Fruit fly (Drosophila melanogaster) whole organism, embryonic: ENCODE results near the gene rols.
A peak's percentile ranks its signal among the peaks of the same experiment; 100 is the strongest.

Experiments used
- CG11504 ChIP-seq: fragments of 200-800 bp; sonication (Bioruptor generic); optimal IDR thresholded peaks from 3 replicates; lab custom pipeline; 2019; ENCODE audit warnings: missing biosample characterization, mild to moderate bottlenecking, missing genetic modification characterization, moderate library complexity
- CG12744 ChIP-seq: fragments of 200-800 bp; sonication (Bioruptor generic); optimal IDR thresholded peaks from 2 replicates; lab custom pipeline; 2016; ENCODE audit warnings: missing biosample characterization, missing genetic modification characterization
- CG13296 ChIP-seq: fragments of 200-800 bp; sonication (Bioruptor generic); optimal IDR thresholded peaks from 3 replicates; lab custom pipeline; 2018; ENCODE audit warnings: missing biosample characterization, mild to moderate bottlenecking, missing genetic modification characterization
- CG13894 ChIP-seq: fragments of 200-800 bp; sonication (Bioruptor generic); optimal IDR thresholded peaks from 3 replicates; lab custom pipeline; 2018; ENCODE audit warnings: missing biosample characterization, mild to moderate bottlenecking, missing genetic modification characterization, moderate library complexity
- CG14014 ChIP-seq: fragments of 200-800 bp; sonication (Bioruptor generic); IDR thresholded peaks from 2 replicates; pipeline ENCODE4 v1.3.6; 2022; ENCODE audit warnings: missing biosample characterization, missing genetic modification characterization
- CG14965 ChIP-seq: fragments of 200-800 bp; sonication (Bioruptor generic); optimal IDR thresholded peaks from 2 replicates; lab custom pipeline; 2016; ENCODE audit warnings: missing biosample characterization, missing genetic modification characterization, borderline replicate concordance
- CG18262 ChIP-seq: fragments of 200-800 bp; optimal IDR thresholded peaks from 3 replicates; lab custom pipeline; 2019; ENCODE audit warnings: missing biosample characterization, mild to moderate bottlenecking, missing genetic modification characterization, moderate library complexity
- CG18476 ChIP-seq: fragments of 200-800 bp; sonication (Bioruptor generic); optimal IDR thresholded peaks from 2 replicates; lab custom pipeline; 2016; ENCODE audit warnings: missing biosample characterization, mild to moderate bottlenecking, missing genetic modification characterization
- CG2199 ChIP-seq: fragments of 200-800 bp; sonication (Bioruptor generic); IDR thresholded peaks from 3 replicates; pipeline ENCODE4 v1.3.6; 2022; ENCODE audit warnings: missing biosample characterization, missing genetic modification characterization
- CG2678 ChIP-seq: fragments of 200-800 bp; sonication (Bioruptor generic); optimal IDR thresholded peaks from 3 replicates; lab custom pipeline; 2019; ENCODE audit warnings: missing biosample characterization, mild to moderate bottlenecking, missing genetic modification characterization, moderate library complexity
- CG30020 ChIP-seq: fragments of 200-800 bp; optimal IDR thresholded peaks from 2 replicates; lab custom pipeline; 2019; ENCODE audit warnings: missing biosample characterization, mild to moderate bottlenecking, missing genetic modification characterization, moderate library complexity
- CG31441 ChIP-seq: fragments of 200-800 bp; sonication (Bioruptor generic); IDR thresholded peaks from 2 replicates; pipeline ENCODE4 v1.3.6; 2022; ENCODE audit warnings: missing biosample characterization, missing genetic modification characterization
- CG3163 ChIP-seq: fragments of 200-800 bp; sonication (Bioruptor generic); optimal IDR thresholded peaks from 3 replicates; lab custom pipeline; 2016; ENCODE audit warnings: missing biosample characterization, missing genetic modification characterization
- CG33213 ChIP-seq: fragments of 200-800 bp; sonication (Bioruptor generic); optimal IDR thresholded peaks from 3 replicates; lab custom pipeline; 2016; ENCODE audit warnings: missing biosample characterization, missing genetic modification characterization
- CG3838 ChIP-seq: fragments of 200-800 bp; sonication (Bioruptor generic); optimal IDR thresholded peaks from 3 replicates; lab custom pipeline; 2016; ENCODE audit warnings: missing biosample characterization, missing genetic modification characterization
- CG4328 ChIP-seq: fragments of 200-800 bp; sonication (Bioruptor generic); optimal IDR thresholded peaks from 3 replicates; lab custom pipeline; 2017; ENCODE audit warnings: missing biosample characterization, missing genetic modification reagents, missing genetic modification characterization
- CG6791 ChIP-seq: fragments of 200-800 bp; sonication (Bioruptor generic); IDR thresholded peaks from 3 replicates; pipeline ENCODE4 v1.3.6; 2022; ENCODE audit warnings: missing biosample characterization, missing genetic modification characterization; ENCODE audit not compliant: partially characterized antibody
- CG7357 ChIP-seq: fragments of 200-800 bp; sonication (Bioruptor generic); IDR thresholded peaks from 3 replicates; pipeline ENCODE4 v1.3.6; 2022; ENCODE audit warnings: missing biosample characterization, missing genetic modification characterization
- CG7372 ChIP-seq: fragments of 200-800 bp; sonication (Bioruptor generic); IDR thresholded peaks from 2 replicates; pipeline ENCODE4 v1.3.6; 2022; ENCODE audit warnings: missing biosample characterization, missing genetic modification characterization
- CG7987 ChIP-seq: fragments of 200-800 bp; sonication (Bioruptor generic); optimal IDR thresholded peaks from 2 replicates; lab custom pipeline; 2018; ENCODE audit warnings: missing biosample characterization, mild to moderate bottlenecking, missing genetic modification characterization, moderate library complexity
- D19A ChIP-seq: fragments of 200-800 bp; optimal IDR thresholded peaks from 3 replicates; lab custom pipeline; 2019; ENCODE audit warnings: missing biosample characterization, mild to moderate bottlenecking, missing genetic modification characterization, moderate library complexity
- Dbx ChIP-seq: fragments of 200-800 bp; sonication (Bioruptor generic); IDR thresholded peaks from 3 replicates; pipeline ENCODE4 v1.3.6; 2022; ENCODE audit warnings: missing biosample characterization, missing genetic modification characterization
- Dek ChIP-seq: fragments of 200-800 bp; sonication (Bioruptor generic); optimal IDR thresholded peaks from 3 replicates; lab custom pipeline; 2019; ENCODE audit warnings: missing biosample characterization, mild to moderate bottlenecking, missing genetic modification characterization, moderate library complexity
- Dfd ChIP-seq, 2 experiments: fragments of >200 bp; optimal IDR thresholded peaks; 2 replicates each; lab custom pipeline; 2017; ENCODE audit warnings: missing biosample characterization in 2 of 2, missing genetic modification characterization in 2 of 2
- E2f2 ChIP-seq: fragments of 200-800 bp; sonication (Bioruptor generic); IDR thresholded peaks from 2 replicates; pipeline ENCODE4 v1.3.6; 2022; ENCODE audit warnings: missing biosample characterization, missing genetic modification characterization
- Ets65A ChIP-seq: fragments of 200-800 bp; sonication (Bioruptor generic); peaks from one replicate; lab custom pipeline; 2016; ENCODE audit warnings: missing biosample characterization, missing genetic modification characterization
- NC2β ChIP-seq: fragments of 200-800 bp; sonication (Bioruptor generic); optimal IDR thresholded peaks from 2 replicates; lab custom pipeline; 2016; ENCODE audit warnings: missing biosample characterization, missing genetic modification characterization
- Sox100B ChIP-seq: fragments of 200-800 bp; sonication (Bioruptor generic); optimal IDR thresholded peaks from 3 replicates; lab custom pipeline; 2018; ENCODE audit warnings: missing biosample characterization, mild to moderate bottlenecking, missing genetic modification characterization
- amos ChIP-seq: fragments of 200-800 bp; sonication (Bioruptor generic); IDR thresholded peaks from 2 replicates; pipeline ENCODE4 v1.3.6; 2022; ENCODE audit warnings: missing biosample characterization, missing genetic modification characterization; ENCODE audit not compliant: partially characterized antibody
- bigmax ChIP-seq: fragments of 200-800 bp; sonication (Bioruptor generic); optimal IDR thresholded peaks from 2 replicates; lab custom pipeline; 2018; ENCODE audit warnings: missing biosample characterization, mild to moderate bottlenecking, missing genetic modification characterization
- btn ChIP-seq: fragments of 200-800 bp; sonication (Bioruptor generic); optimal IDR thresholded peaks from 2 replicates; lab custom pipeline; 2016; ENCODE audit warnings: missing biosample characterization, missing genetic modification characterization
- crc ChIP-seq: fragments of 200-800 bp; sonication (Bioruptor generic); optimal IDR thresholded peaks from 2 replicates; lab custom pipeline; 2016; ENCODE audit warnings: missing biosample characterization, missing genetic modification characterization
- da ChIP-seq: fragments of 200-800 bp; sonication (Bioruptor generic); optimal IDR thresholded peaks from 2 replicates; lab custom pipeline; 2016; ENCODE audit warnings: missing biosample characterization, missing genetic modification characterization
- dysf ChIP-seq: fragments of 200-800 bp; sonication (Bioruptor generic); IDR thresholded peaks from 3 replicates; pipeline ENCODE4 v1.3.6; 2022; ENCODE audit warnings: missing biosample characterization, missing genetic modification characterization
- emc ChIP-seq: fragments of 200-800 bp; sonication (Bioruptor generic); optimal IDR thresholded peaks from 2 replicates; lab custom pipeline; 2016; ENCODE audit warnings: missing biosample characterization, missing genetic modification characterization
- ewg ChIP-seq: fragments of 200-800 bp; sonication (Bioruptor generic); optimal IDR thresholded peaks from 3 replicates; lab custom pipeline; 2017; ENCODE audit warnings: mild to moderate bottlenecking, missing biosample characterization, missing genetic modification reagents, missing genetic modification characterization
- exex ChIP-seq: fragments of 200-800 bp; sonication (Bioruptor generic); optimal IDR thresholded peaks from 4 replicates; lab custom pipeline; 2018; ENCODE audit warnings: missing biosample characterization, mild to moderate bottlenecking, missing genetic modification characterization, moderate library complexity
- gt ChIP-seq: fragments of 200-800 bp; sonication (Bioruptor generic); IDR thresholded peaks from 2 replicates; pipeline ENCODE4 v1.3.6; 2022; ENCODE audit warnings: missing biosample characterization, missing genetic modification characterization
- lov ChIP-seq, 2 experiments: fragments of 200-800 bp in 1 of 2; fragments of >200 bp in 1 of 2; sonication (Bioruptor generic) in 1 of 2; IDR thresholded peaks in 1 of 2; optimal IDR thresholded peaks in 1 of 2; 2 replicates in 1 of 2; 3 replicates in 1 of 2; pipeline versions ENCODE4 v1.3.6 to Lab custom; 2017 to 2022; ENCODE audit warnings: missing biosample characterization in 1 of 2, missing genetic modification characterization in 1 of 2
- otp ChIP-seq: fragments of 200-800 bp; sonication (Bioruptor generic); IDR thresholded peaks from 3 replicates; pipeline ENCODE4, ENCODE4 v1.3.6; 2022; ENCODE audit warnings: missing biosample characterization, missing genetic modification characterization
- peb ChIP-seq: fragments of 200-800 bp; sonication (Bioruptor generic); IDR thresholded peaks from 2 replicates; pipeline ENCODE4 v1.3.6; 2022; ENCODE audit warnings: missing biosample characterization, missing genetic modification characterization
- sens ChIP-seq: fragments of 200-800 bp; sonication (Bioruptor generic); peaks from one replicate; lab custom pipeline; 2016; ENCODE audit warnings: missing biosample characterization, missing genetic modification characterization
- sens-2 ChIP-seq: fragments of 200-800 bp; sonication (Bioruptor generic); IDR thresholded peaks from 2 replicates; pipeline ENCODE4 v1.3.6; 2022; ENCODE audit warnings: missing biosample characterization, missing genetic modification characterization
- slp2 ChIP-seq: fragments of 200-800 bp; sonication (Bioruptor generic); optimal IDR thresholded peaks from 2 replicates; lab custom pipeline; 2016; ENCODE audit warnings: missing biosample characterization, missing genetic modification characterization
- sna ChIP-seq: fragments of 200-800 bp; sonication (Bioruptor generic); IDR thresholded peaks from 2 replicates; pipeline ENCODE4 v1.3.6; 2022; ENCODE audit warnings: missing biosample characterization, missing genetic modification characterization; ENCODE audit not compliant: partially characterized antibody
- sqz ChIP-seq: fragments of 200-800 bp; sonication (Bioruptor generic); optimal IDR thresholded peaks from 3 replicates; lab custom pipeline; 2018; ENCODE audit warnings: missing biosample characterization, mild to moderate bottlenecking, missing genetic modification characterization
- stc ChIP-seq: fragments of 200-800 bp; sonication (Bioruptor generic); IDR thresholded peaks from 2 replicates; pipeline ENCODE4 v1.3.6; 2022; ENCODE audit warnings: missing biosample characterization, missing genetic modification characterization
- tll ChIP-seq, 2 experiments: fragments of 200-800 bp in 1 of 2; fragments of >200 bp in 1 of 2; sonication (Bioruptor generic) in 1 of 2; optimal IDR thresholded peaks; 2 replicates each; lab custom pipeline; 2017 to 2019; ENCODE audit warnings: missing biosample characterization in 2 of 2, missing genetic modification characterization in 2 of 2, mild to moderate bottlenecking in 1 of 2, moderate library complexity in 1 of 2
- zfh1 ChIP-seq: fragments of 200-800 bp; sonication (Bioruptor generic); IDR thresholded peaks from 3 replicates; pipeline ENCODE4 v1.3.6; 2022; ENCODE audit warnings: missing biosample characterization, missing genetic modification characterization

rols gene

DNA sequence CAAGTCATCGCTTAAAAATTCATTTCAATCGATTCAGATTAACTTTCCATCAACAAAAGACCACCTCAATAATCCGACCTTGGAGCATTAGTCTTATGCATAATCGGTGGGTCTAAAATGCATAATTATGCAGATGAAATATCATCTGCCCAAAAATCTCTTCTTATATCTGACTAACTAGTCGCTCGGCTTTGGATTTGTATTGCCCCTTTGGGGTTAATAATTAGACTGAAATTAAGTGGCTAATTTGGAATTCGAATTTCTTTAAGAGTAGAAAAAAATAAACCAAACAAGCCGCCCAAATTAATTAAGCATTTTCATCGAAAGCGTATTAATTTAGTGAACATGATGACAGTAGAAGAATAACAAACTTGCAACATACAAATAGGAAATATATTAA lies 28.0 kb downstream of the rols start (continued):
- no peak for TF ChIP-seq Dek (tag; lab: Kevin White, UChicago)
- no peak for TF ChIP-seq Dbx
- TF ChIP-seq E2f2 (GFP tag; lab: Robert Waterston, UW), result no peak
- TF ChIP-seq Sox100B (GFP tag; lab: Kevin White, UChicago), result no peak

DNA sequence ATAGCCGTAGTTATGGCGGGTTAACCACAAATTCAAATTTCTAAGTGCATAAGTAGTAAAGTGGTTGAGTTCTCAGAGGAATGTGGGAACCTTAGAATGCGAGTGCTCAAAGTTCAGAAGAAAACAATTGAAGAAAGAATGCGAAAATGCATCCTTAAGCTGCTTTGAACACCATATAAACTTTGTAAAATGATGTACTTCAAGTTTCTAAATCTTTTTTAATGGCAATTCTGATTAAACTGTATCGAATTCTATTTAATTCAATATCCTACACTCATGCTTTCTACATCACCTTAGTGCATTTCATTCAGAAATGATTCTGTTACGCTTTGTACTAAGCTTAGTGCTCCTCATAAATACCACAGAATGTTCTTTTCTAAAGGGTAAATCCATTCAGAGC lies 32.4 kb downstream of the rols start, which contains the start of gene CG43993:
CG43993 (plus strand) TSS at position 301 of the 400 bp plus-strand sequence.
- no peak for TF ChIP-seq otp (GFP tag; lab: Robert Waterston, UW)
- TF ChIP-seq da (GFP tag; lab: Kevin White, UChicago), result no peak
- TF ChIP-seq CG7372 (GFP tag; lab: Robert Waterston, UW), result no peak
- TF ChIP-seq sens, result no peak
- TF ChIP-seq sqz (GFP tag; lab: Kevin White, UChicago), result no peak
- TF ChIP-seq CG6791 (GFP tag; lab: Robert Waterston, UW), result no peak
- no peak for TF ChIP-seq btn
- no peak for TF ChIP-seq CG13296
- TF ChIP-seq zfh1 (GFP tag; lab: Robert Waterston, UW), result no peak
- TF ChIP-seq CG3163, result no peak
- TF ChIP-seq sens-2 (GFP tag; lab: Robert Waterston, UW), result no peak
- no peak for TF ChIP-seq CG3838 (GFP tag; lab: Kevin White, UChicago)
- no peak for TF ChIP-seq sna
- TF ChIP-seq CG12744 (GFP tag; lab: Kevin White, UChicago), result no peak
- no peak for TF ChIP-seq CG4328 (GFP tag; lab: Kevin White, UChicago)
- TF ChIP-seq CG30020 (tag; lab: Kevin White, UChicago), result no peak
- no peak for TF ChIP-seq stc (GFP tag; lab: Robert Waterston, UW)
- TF ChIP-seq lov (optimal IDR thresholded peaks at IDR 0.05; lab: Kevin White, UChicago), result no peak
- no peak for TF ChIP-seq lov (GFP tag; IDR thresholded peaks at IDR 0.05; lab: Robert Waterston, UW)

DNA sequence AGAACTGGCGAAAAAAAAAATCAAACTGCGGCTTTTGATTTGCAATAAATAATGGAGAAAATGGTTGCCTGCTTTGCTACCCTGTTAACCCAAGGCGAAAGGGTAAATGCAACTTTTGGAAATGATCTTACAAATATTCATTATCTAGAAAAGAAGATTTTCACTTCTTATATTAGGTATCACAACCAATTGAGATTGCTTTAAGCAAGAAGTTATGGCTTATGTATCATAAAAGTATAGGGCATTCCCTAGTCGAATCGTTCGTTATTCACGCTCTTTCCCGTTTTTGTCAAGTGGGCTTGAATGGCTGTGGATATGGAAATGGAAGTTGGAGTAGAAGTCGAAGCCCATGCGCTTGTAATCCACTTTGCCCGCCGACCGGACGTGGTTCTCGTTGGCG lies 34.1 kb downstream of the rols start:
- no peak for TF ChIP-seq ewg (GFP tag; lab: Kevin White, UChicago)
- no peak for TF ChIP-seq crc (GFP tag; lab: Kevin White, UChicago)
- no peak for TF ChIP-seq amos
- TF ChIP-seq Ets65A (GFP tag; lab: Kevin White, UChicago), result no peak
- no peak for TF ChIP-seq CG33213 (GFP tag; lab: Kevin White, UChicago)
- no peak for TF ChIP-seq CG14014 (GFP tag; lab: Robert Waterston, UW)
- no peak for TF ChIP-seq slp2 (GFP tag; lab: Kevin White, UChicago)
- peak; percentile 19 for TF ChIP-seq D19A (tag; lab: Kevin White, UChicago)
- peak; percentile 60 for TF ChIP-seq sens
- no peak for TF ChIP-seq sens-2 (GFP tag; lab: Robert Waterston, UW)
- TF ChIP-seq CG14965 (GFP tag; lab: Kevin White, UChicago), result no peak
- no peak for TF ChIP-seq CG7987 (GFP tag; lab: Kevin White, UChicago)
- 0 out of 2 replicates have a peak, but pooled peaks have one; percentile 8 for TF ChIP-seq CG31441 (GFP tag; lab: Robert Waterston, UW)
- TF ChIP-seq CG18262 (tag; lab: Kevin White, UChicago), result peak; percentile 26
- TF ChIP-seq Dfd (GFP tag; optimal IDR thresholded peaks at IDR 0.05; lab: Kevin White, UChicago), result no peak
- no peak for TF ChIP-seq peb (GFP tag; lab: Robert Waterston, UW)
- TF ChIP-seq CG2199 (GFP tag; lab: Robert Waterston, UW), result 0 out of 3 replicates have a peak, but pooled peaks have one; percentile 25
- TF ChIP-seq NC2β (GFP tag; lab: Kevin White, UChicago), result no peak
- no peak for TF ChIP-seq gt
- TF ChIP-seq tll (GFP tag; optimal IDR thresholded peaks at IDR 0.05; lab: Kevin White, UChicago), result no peak
- no peak for TF ChIP-seq bigmax (GFP tag; lab: Kevin White, UChicago)
- no peak for TF ChIP-seq CG18476
- TF ChIP-seq CG7357 (GFP tag; lab: Robert Waterston, UW), result no peak
- no peak for TF ChIP-seq dysf (GFP tag; lab: Robert Waterston, UW)
- no peak for TF ChIP-seq emc (GFP tag; lab: Kevin White, UChicago)
- no peak for TF ChIP-seq CG13894 (tag; lab: Kevin White, UChicago)
- no peak for TF ChIP-seq CG2678 (tag; lab: Kevin White, UChicago)
- no peak for TF ChIP-seq exex (tag; lab: Kevin White, UChicago)
- TF ChIP-seq CG11504 (tag; lab: Kevin White, UChicago), result peak; percentile 35
